Worm (Caenorhabditis elegans) whole organism, L4/young adult: ENCODE data around the gene nmat-1.

Experiments used
- dao-5 ChIP-seq: sonication (generic microtip); optimal IDR thresholded peaks from 2 replicates; lab custom pipeline; 2016; ENCODE audit warnings: missing genotype, missing genetic modification characterization, moderate library complexity, missing compliant biosample characterization
- him-1 ChIP-seq: sonication (generic microtip); optimal IDR thresholded peaks from 2 replicates; lab custom pipeline; 2016; ENCODE audit warnings: missing genotype, missing genetic modification reagents, missing genetic modification characterization, missing compliant biosample characterization

ce11 chrX:11967034-11967433, 50.8 kb downstream of the nmat-1 start:
- TF ChIP-seq him-1 = no peak
- no peak for TF ChIP-seq dao-5 (tag; lab: Kevin White, UChicago)
